Worm (Caenorhabditis elegans): Measurements from ENCODE around the gene clec-78.

clec-78 gene

DNA sequence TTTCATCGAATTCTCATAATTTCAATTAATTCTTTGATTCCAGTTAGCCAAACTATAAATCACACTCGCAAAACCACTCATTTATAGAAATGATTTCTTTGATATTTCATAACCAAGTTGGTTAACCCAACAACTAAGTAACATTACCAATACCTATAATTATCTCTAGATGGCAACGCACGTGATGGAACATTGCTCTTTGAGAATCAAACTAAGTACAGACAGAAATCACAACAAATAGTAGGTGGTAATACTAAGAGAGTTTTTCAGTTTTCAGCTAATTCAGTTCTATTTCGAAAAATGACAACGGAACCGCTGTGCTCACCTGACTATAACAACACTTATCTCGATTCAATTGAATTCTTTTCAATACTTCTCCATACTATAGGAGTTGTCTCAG is 7.3 kb upstream of the clec-78 start, which contains the start of gene srh-223:
TSS of gene srh-223 (plus strand) at position 301 of the 400 bp plus-strand sequence.
- TF ChIP-seq flt-1 (GFP tag; IDR thresholded peaks at IDR 0.05) (no peak), tbx-11 (GFP tag; IDR thresholded peaks at IDR 0.05) (no peak), ets-7 (tag; optimal IDR thresholded peaks at IDR 0.05) (no peak), B0310.2 (tag; optimal IDR thresholded peaks at IDR 0.05) (no peak), tbx-37 (GFP tag; conservative IDR thresholded peaks at IDR 0.05) (no peak), tra-4 (tag; optimal IDR thresholded peaks at IDR 0.05) (no peak), hnd-1 (tag; optimal IDR thresholded peaks at IDR 0.05) (no peak), ceh-36 (tag; optimal IDR thresholded peaks at IDR 0.05) (no peak), F13C5.2 (tag; optimal IDR thresholded peaks at IDR 0.05) (no peak), ama-1 (optimal IDR thresholded peaks at IDR 0.05) (no peak), scrt-1 (GFP tag; IDR thresholded peaks at IDR 0.05) (no peak), aly-1 (tag; optimal IDR thresholded peaks at IDR 0.05) (no peak), hmbx-1 (tag; optimal IDR thresholded peaks at IDR 0.05) (no peak), sea-1 (GFP tag; conservative IDR thresholded peaks at IDR 0.05) (no peak), pes-1 (GFP tag; IDR thresholded peaks at IDR 0.05) (no peak)

DNA sequence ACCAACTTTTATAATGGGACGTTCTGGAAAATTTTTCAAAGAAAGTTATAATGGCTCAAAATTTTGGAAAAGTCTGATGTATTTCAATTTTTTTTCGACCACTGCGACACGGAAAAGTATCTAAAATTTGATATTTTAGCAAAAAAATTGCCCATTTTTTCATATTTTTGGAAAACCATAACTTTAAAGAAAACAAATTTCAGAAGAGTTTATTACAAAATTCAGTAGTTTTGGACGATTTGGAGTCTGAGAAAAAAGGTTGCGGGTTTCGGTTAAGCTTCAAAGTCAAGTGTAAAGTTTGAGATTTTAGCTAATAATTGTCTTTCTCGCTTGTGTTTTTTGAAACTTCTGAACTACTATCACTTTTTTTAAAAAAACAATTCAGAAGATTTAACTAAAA is 770 bp upstream of the clec-78 start:
- TF ChIP-seq B0310.2 (tag; optimal IDR thresholded peaks at IDR 0.05) = no peak
- no peak for TF ChIP-seq ama-1 (optimal IDR thresholded peaks at IDR 0.05)
- no peak for TF ChIP-seq ets-7 (tag; optimal IDR thresholded peaks at IDR 0.05)
- TF ChIP-seq sea-1 (GFP tag; conservative IDR thresholded peaks at IDR 0.05) = no peak
- TF ChIP-seq hmg-4 (GFP tag; optimal IDR thresholded peaks at IDR 0.05) = no peak
- no peak for TF ChIP-seq flt-1 (GFP tag; IDR thresholded peaks at IDR 0.05)

- TF ChIP-seq tbx-11 (GFP tag; IDR thresholded peaks at IDR 0.05) (no peak), scrt-1 (GFP tag; IDR thresholded peaks at IDR 0.05) (no peak), pes-1 (GFP tag; IDR thresholded peaks at IDR 0.05) (no peak), flt-1 (GFP tag; IDR thresholded peaks at IDR 0.05) (no peak), ceh-13 (GFP tag; optimal IDR thresholded peaks at IDR 0.05) (no peak), B0310.2 (tag; optimal IDR thresholded peaks at IDR 0.05) (no peak), ama-1 (optimal IDR thresholded peaks at IDR 0.05) (no peak), hmbx-1 (tag; optimal IDR thresholded peaks at IDR 0.05) (no peak), tra-4 (tag; optimal IDR thresholded peaks at IDR 0.05) (no peak), tbx-37 (GFP tag; conservative IDR thresholded peaks at IDR 0.05) (no peak), ets-7 (tag; optimal IDR thresholded peaks at IDR 0.05) (no peak), hmg-4 (GFP tag; optimal IDR thresholded peaks at IDR 0.05) (no peak), sea-1 (GFP tag; conservative IDR thresholded peaks at IDR 0.05) (no peak), aly-1 (tag; optimal IDR thresholded peaks at IDR 0.05) (no peak), F13C5.2 (tag; optimal IDR thresholded peaks at IDR 0.05) (no peak), hnd-1 (tag; optimal IDR thresholded peaks at IDR 0.05) (no peak), ceh-36 (tag; optimal IDR thresholded peaks at IDR 0.05) (no peak)
Measured at ce11 chrIV:3993292-3993691, 4.4 kb downstream of the clec-78 start, which contains the start of gene F47C12.6. Gene F47C12.6 (minus strand): TSS chrIV:3993392.

- no peak for TF ChIP-seq tra-4 (tag; optimal IDR thresholded peaks at IDR 0.05)
- no peak for TF ChIP-seq ama-1 (optimal IDR thresholded peaks at IDR 0.05)
- TF ChIP-seq F13C5.2 (tag; optimal IDR thresholded peaks at IDR 0.05) = no peak
- TF ChIP-seq pes-1 (GFP tag; IDR thresholded peaks at IDR 0.05) = no peak
- TF ChIP-seq hmbx-1 (tag; optimal IDR thresholded peaks at IDR 0.05) = no peak
- no peak for TF ChIP-seq aly-1 (tag; optimal IDR thresholded peaks at IDR 0.05)
- no peak for TF ChIP-seq sea-1 (GFP tag; conservative IDR thresholded peaks at IDR 0.05)
- TF ChIP-seq B0310.2 (tag; optimal IDR thresholded peaks at IDR 0.05) = no peak
- TF ChIP-seq hnd-1 (tag; optimal IDR thresholded peaks at IDR 0.05) = no peak
Measured at ce11 chrIV:3994318-3994717, 5.4 kb downstream of the clec-78 start, which contains the start of gene F47C12.13. Gene F47C12.13 (minus strand): TSS chrIV:3994418.

- TF ChIP-seq ets-7 (tag; optimal IDR thresholded peaks at IDR 0.05) (no peak), tbx-11 (GFP tag; IDR thresholded peaks at IDR 0.05) (no peak), pes-1 (GFP tag; IDR thresholded peaks at IDR 0.05) (no peak)
Measured at ce11 chrIV:3995384-3995783, 6.5 kb downstream of the clec-78 start, which contains the start of gene F47C12.7. Gene F47C12.7 (minus strand): TSS chrIV:3995484.

DNA sequence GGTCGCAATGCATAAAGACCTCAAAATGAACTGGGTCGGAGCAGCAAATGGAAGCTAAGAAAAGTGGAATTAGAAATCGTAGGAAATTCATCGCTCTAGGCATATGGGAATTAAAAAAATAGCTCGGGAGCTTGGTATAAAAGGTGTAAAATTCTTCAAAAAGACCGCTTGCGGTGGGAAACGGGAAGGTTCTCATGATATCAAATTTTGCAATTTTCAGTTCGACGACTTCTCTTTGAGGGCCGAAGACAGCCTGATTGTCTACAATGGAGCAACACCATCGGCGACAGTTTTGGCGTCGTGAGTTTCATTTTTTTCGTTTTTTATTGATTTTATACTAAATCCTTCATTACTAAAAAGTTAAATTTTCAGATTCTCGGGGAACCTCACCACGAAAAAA is 9.6 kb downstream of the clec-78 start, which contains the start of gene F47C12.8:
TSS of gene F47C12.8 (minus strand) at position 101 of the 400 bp plus-strand sequence.
- TF ChIP-seq aly-1 (tag; optimal IDR thresholded peaks at IDR 0.05) (no peak), sea-1 (GFP tag; conservative IDR thresholded peaks at IDR 0.05) (no peak)

ce11 chrIV:3999662-4000061 is 10.8 kb downstream of the clec-78 start:
- no peak for TF ChIP-seq flt-1 (GFP tag; IDR thresholded peaks at IDR 0.05)
- TF ChIP-seq pes-1 (GFP tag; IDR thresholded peaks at IDR 0.05) = no peak
- no peak for TF ChIP-seq ceh-13 (GFP tag; optimal IDR thresholded peaks at IDR 0.05)
- TF ChIP-seq hnd-1 (tag; optimal IDR thresholded peaks at IDR 0.05) = no peak
- no peak for TF ChIP-seq tbx-37 (GFP tag; conservative IDR thresholded peaks at IDR 0.05)
- TF ChIP-seq sea-1 (GFP tag; conservative IDR thresholded peaks at IDR 0.05) = no peak
- no peak for TF ChIP-seq ama-1 (optimal IDR thresholded peaks at IDR 0.05)
- no peak for TF ChIP-seq ets-7 (tag; optimal IDR thresholded peaks at IDR 0.05)
- no peak for TF ChIP-seq ceh-36 (tag; optimal IDR thresholded peaks at IDR 0.05)
- TF ChIP-seq B0310.2 (tag; optimal IDR thresholded peaks at IDR 0.05) = no peak
- no peak for TF ChIP-seq tbx-11 (GFP tag; IDR thresholded peaks at IDR 0.05)
- no peak for TF ChIP-seq aly-1 (tag; optimal IDR thresholded peaks at IDR 0.05)
- TF ChIP-seq hmg-4 (GFP tag; optimal IDR thresholded peaks at IDR 0.05) = no peak
- TF ChIP-seq tra-4 (tag; optimal IDR thresholded peaks at IDR 0.05) = no peak
- no peak for TF ChIP-seq scrt-1 (GFP tag; IDR thresholded peaks at IDR 0.05)
- TF ChIP-seq hmbx-1 (tag; optimal IDR thresholded peaks at IDR 0.05) = no peak
- TF ChIP-seq F13C5.2 (tag; optimal IDR thresholded peaks at IDR 0.05) = no peak

ce11 chrIV:4004221-4004620 is 15.3 kb downstream of the clec-78 start:
- TF ChIP-seq hmbx-1 (tag; optimal IDR thresholded peaks at IDR 0.05) (no peak), F13C5.2 (tag; optimal IDR thresholded peaks at IDR 0.05) (no peak), ama-1 (optimal IDR thresholded peaks at IDR 0.05) (no peak)
